Worm (Caenorhabditis elegans) whole organism, L1 larva: ENCODE results near the gene F25B5.5.

Experiments used
- aly-2 ChIP-seq: fragments of 150-350 bp; optimal IDR thresholded peaks from 2 replicates; lab custom pipeline; 2014; ENCODE audit warnings: missing biosample characterization, missing genetic modification characterization
- ama-1 ChIP-seq: fragments of 150-350 bp; optimal IDR thresholded peaks from 2 replicates; lab custom pipeline; 2014
- ceh-82 ChIP-seq, 3 experiments: fragments of 150-350 bp in 1 of 3; sonication (generic microtip) in 2 of 3; optimal IDR thresholded peaks; 2 replicates each; lab custom pipeline; 2014 to 2017; ENCODE audit warnings: missing biosample characterization in 3 of 3, missing genetic modification characterization in 3 of 3
- ces-1 ChIP-seq: fragments of 150-350 bp; optimal IDR thresholded peaks from 2 replicates; lab custom pipeline; 2014; ENCODE audit warnings: missing biosample characterization, missing genetic modification reagents, missing genetic modification characterization
- dsc-1 ChIP-seq: sonication (generic microtip); optimal IDR thresholded peaks from 2 replicates; lab custom pipeline; 2016; ENCODE audit warnings: mild to moderate bottlenecking, missing genetic modification characterization, missing compliant biosample characterization
- efl-1 ChIP-seq, 4 experiments: fragments of 150-350 bp; optimal IDR thresholded peaks in 3 of 4; peaks in 1 of 4; 1 replicate in 1 of 4; 2 replicates in 3 of 4; lab custom pipeline; 2014; ENCODE audit warnings: missing biosample characterization in 2 of 4, missing genetic modification characterization in 2 of 4, missing genetic modification reagents in 2 of 4
- egl-27 ChIP-seq, 2 experiments: fragments of 150-350 bp in 1 of 2; sonication (generic microtip); optimal IDR thresholded peaks; 3 replicates each; lab custom pipeline; 2017 to 2018; ENCODE audit warnings: missing biosample characterization in 2 of 2, missing genetic modification characterization in 2 of 2, missing genetic modification reagents in 2 of 2
- elt-2 ChIP-seq: sonication (generic microtip); optimal IDR thresholded peaks from 2 replicates; lab custom pipeline; 2016; ENCODE audit warnings: missing genetic modification characterization, mild to moderate bottlenecking, inconsistent platforms, missing compliant biosample characterization, missing genetic modification reagents
- elt-3 ChIP-seq, 6 experiments: fragments of 150-350 bp in 1 of 6; sonication (generic microtip); optimal IDR thresholded peaks; 2 replicates each; lab custom pipeline; 2017 to 2018; ENCODE audit warnings: missing biosample characterization in 6 of 6, missing genetic modification characterization in 6 of 6, inconsistent platforms in 1 of 6
- grh-1 ChIP-seq: fragments of 200-800 bp; sonication (Bioruptor generic); IDR thresholded peaks from 2 replicates; pipeline ENCODE4 v1.3.6; 2022; ENCODE audit warnings: missing genetic modification reagents, missing genetic modification characterization, missing compliant biosample characterization
- hpl-2 ChIP-seq: fragments of 150-350 bp; optimal IDR thresholded peaks from 2 replicates; lab custom pipeline; 2014; ENCODE audit warnings: missing biosample characterization, missing genetic modification reagents, missing genetic modification characterization
- lin-14 ChIP-seq: fragments of 200-800 bp; sonication (Bioruptor generic); optimal IDR thresholded peaks from 2 replicates; lab custom pipeline; 2018; ENCODE audit warnings: mild to moderate bottlenecking, missing genetic modification characterization, moderate library complexity, missing compliant biosample characterization
- lin-15B ChIP-seq: fragments of 150-350 bp; sonication (generic microtip); optimal IDR thresholded peaks from 3 replicates; lab custom pipeline; 2014; ENCODE audit warnings: missing biosample characterization, missing genetic modification characterization
- lin-35 ChIP-seq, 2 experiments: fragments of 150-350 bp; optimal IDR thresholded peaks; 2 replicates each; lab custom pipeline; 2014; ENCODE audit warnings: missing biosample characterization in 2 of 2, missing genetic modification characterization in 2 of 2, missing genetic modification reagents in 2 of 2
- lir-3 ChIP-seq: sonication (generic microtip); optimal IDR thresholded peaks from 2 replicates; lab custom pipeline; 2016; ENCODE audit warnings: mild to moderate bottlenecking, missing genetic modification characterization, moderate library complexity, missing compliant biosample characterization; ENCODE audit not compliant: poor library complexity
- lsy-2 ChIP-seq, 2 experiments: fragments of 150-350 bp; optimal IDR thresholded peaks; 2 replicates each; lab custom pipeline; 2014; ENCODE audit warnings: missing biosample characterization in 2 of 2, missing genetic modification characterization in 2 of 2
- mab-9 ChIP-seq: fragments of 200-800 bp; sonication (Bioruptor generic); IDR thresholded peaks from 2 replicates; pipeline ENCODE4 v1.3.6; 2022; ENCODE audit warnings: missing genetic modification reagents, missing genetic modification characterization, missing compliant biosample characterization
- mep-1 ChIP-seq: fragments of 150-350 bp; optimal IDR thresholded peaks from 2 replicates; lab custom pipeline; 2014; ENCODE audit warnings: missing biosample characterization, missing genetic modification characterization
- nhr-19 ChIP-seq: fragments of 200-800 bp; sonication (Bioruptor generic); conservative IDR thresholded peaks from 2 replicates; pipeline ENCODE4 v1.3.6; 2022; ENCODE audit warnings: missing genetic modification characterization, missing compliant biosample characterization
- nhr-20 ChIP-seq: sonication (generic microtip); optimal IDR thresholded peaks from 2 replicates; lab custom pipeline; 2016; ENCODE audit warnings: mild to moderate bottlenecking, missing genetic modification characterization, missing compliant biosample characterization
- nhr-28 ChIP-seq: fragments of 150-350 bp; optimal IDR thresholded peaks from 2 replicates; lab custom pipeline; 2014; ENCODE audit warnings: missing biosample characterization, missing genetic modification characterization
- nhr-47 ChIP-seq: sonication (generic microtip); optimal IDR thresholded peaks from 2 replicates; lab custom pipeline; 2016; ENCODE audit warnings: mild to moderate bottlenecking, missing genetic modification characterization, moderate library complexity, missing compliant biosample characterization
- nhr-71 ChIP-seq: sonication (generic microtip); optimal IDR thresholded peaks from 2 replicates; lab custom pipeline; 2016; ENCODE audit warnings: mild to moderate bottlenecking, missing genetic modification characterization, moderate library complexity, missing compliant biosample characterization
- nhr-85 ChIP-seq: sonication (generic microtip); peaks from one replicate; lab custom pipeline; 2016; ENCODE audit warnings: missing genetic modification characterization, inconsistent platforms, missing compliant biosample characterization
- nhr-90 ChIP-seq: sonication (generic microtip); optimal IDR thresholded peaks from 2 replicates; lab custom pipeline; 2016; ENCODE audit warnings: mild to moderate bottlenecking, missing genetic modification characterization, missing compliant biosample characterization; ENCODE audit not compliant: poor library complexity
- pqm-1 ChIP-seq: sonication (generic microtip); optimal IDR thresholded peaks from 3 replicates; lab custom pipeline; 2017; ENCODE audit warnings: missing biosample characterization, missing genetic modification characterization
- rnt-1 ChIP-seq: sonication (generic microtip); optimal IDR thresholded peaks from 2 replicates; lab custom pipeline; 2016; ENCODE audit warnings: mild to moderate bottlenecking, missing genetic modification characterization, moderate library complexity, missing compliant biosample characterization
- snu-23 ChIP-seq: sonication (generic microtip); optimal IDR thresholded peaks from 2 replicates; lab custom pipeline; 2016; ENCODE audit warnings: missing genetic modification characterization, missing compliant biosample characterization
- sptf-1 ChIP-seq: fragments of 150-350 bp; optimal IDR thresholded peaks from 2 replicates; lab custom pipeline; 2014; ENCODE audit warnings: missing biosample characterization, missing genetic modification characterization
- unc-130 ChIP-seq: fragments of 150-350 bp; optimal IDR thresholded peaks from 2 replicates; lab custom pipeline; 2017; ENCODE audit warnings: missing biosample characterization, missing genetic modification characterization, inconsistent platforms
- unc-30 ChIP-seq: sonication (generic microtip); optimal IDR thresholded peaks from 2 replicates; lab custom pipeline; 2017; ENCODE audit warnings: missing biosample characterization, missing genetic modification characterization
- xbp-1 ChIP-seq: sonication (generic microtip); optimal IDR thresholded peaks from 2 replicates; lab custom pipeline; 2016; ENCODE audit warnings: missing genetic modification characterization, missing compliant biosample characterization
- ztf-11 ChIP-seq, 2 experiments: sonication (generic microtip); optimal IDR thresholded peaks; 2 replicates each; lab custom pipeline; 2016 to 2017; ENCODE audit warnings: missing genetic modification characterization in 2 of 2, missing biosample characterization in 1 of 2, missing compliant biosample characterization in 1 of 2
- ztf-4 ChIP-seq: fragments of 150-350 bp; optimal IDR thresholded peaks from 2 replicates; lab custom pipeline; 2014; ENCODE audit warnings: missing biosample characterization, missing genetic modification characterization

The F25B5.5 gene

ce11 chrIII:5948162-5948933 lies 2.4 kb upstream of the F25B5.5 start, which contains the start of the genes F25B5.6 and F25B5.3 (continued):
- TF ChIP-seq nhr-71 (tag; lab: Kevin White, UChicago) (peak; percentile 57), pqm-1 (tag; lab: Kevin White, UChicago) (no peak), unc-130 (peak; percentile 2), mep-1 (peak; percentile 61), nhr-28 (no peak), elt-3 (tag; optimal IDR thresholded peaks at IDR 0.05; lab: Kevin White, UChicago) (peak in 2 of 6 experiments; percentile 28 to 89), efl-1 (optimal IDR thresholded peaks at IDR 0.05; lab: Kevin White, UChicago) (peak in 1 of 2 experiments; percentile 31), efl-1 (GFP tag; optimal IDR thresholded peaks at IDR 0.05 in 1 of 2; lab: Kevin White, UChicago) (peak; percentile 43 to 92), ama-1 (no peak), rnt-1 (peak; percentile 9), lin-35 (GFP tag; optimal IDR thresholded peaks at IDR 0.05; lab: Kevin White, UChicago) (peak; percentile 8 to 53), xbp-1 (tag; lab: Kevin White, UChicago) (peak; percentile 3), ceh-82 (tag; optimal IDR thresholded peaks at IDR 0.05; lab: Kevin White, UChicago) (peak in 1 of 3 experiments; percentile 8), mab-9 (no peak), nhr-19 (GFP tag; lab: Robert Waterston, UW) (peak; percentile 98)

ce11 chrIII:5943368-5944180 lies 2.4 kb downstream of the F25B5.5 start:
- TF ChIP-seq lin-35 (GFP tag; optimal IDR thresholded peaks at IDR 0.05; lab: Kevin White, UChicago), result peak in 1 of 2 experiments; percentile 45
- TF ChIP-seq aly-2 (tag; lab: Kevin White, UChicago), result peak; percentile 98
- TF ChIP-seq sptf-1, result no peak
- peak; percentile 27 for TF ChIP-seq snu-23 (GFP tag; lab: Kevin White, UChicago)
- TF ChIP-seq ces-1 (GFP tag; lab: Kevin White, UChicago), result no peak
- peak; percentile 39 for TF ChIP-seq elt-2
- no peak for TF ChIP-seq egl-27 (tag; optimal IDR thresholded peaks at IDR 0.05; lab: Kevin White, UChicago)
- TF ChIP-seq ztf-11 (tag; optimal IDR thresholded peaks at IDR 0.05; lab: Kevin White, UChicago), result peak in 1 of 2 experiments; percentile 19
- TF ChIP-seq nhr-90 (tag; lab: Kevin White, UChicago), result peak; percentile 68
- TF ChIP-seq nhr-71 (tag; lab: Kevin White, UChicago), result peak; percentile 54
- TF ChIP-seq nhr-47 (tag; lab: Kevin White, UChicago), result peak; percentile 58
- TF ChIP-seq xbp-1 (tag; lab: Kevin White, UChicago), result peak; percentile 18
- TF ChIP-seq ama-1, result peak; percentile 93
- peak; percentile 25 for TF ChIP-seq lin-14 (GFP tag; lab: Kevin White, UChicago)
- TF ChIP-seq nhr-85, result peak; percentile 48
- peak; percentile 67 for TF ChIP-seq hpl-2 (GFP tag; lab: Kevin White, UChicago)
- TF ChIP-seq unc-30 (tag; lab: Kevin White, UChicago), result no peak
- peak; percentile 22 for TF ChIP-seq ztf-4 (tag; lab: Kevin White, UChicago)
- peak; percentile 40 for TF ChIP-seq nhr-20
- TF ChIP-seq lir-3 (tag; lab: Kevin White, UChicago), result peak; percentile 57
- TF ChIP-seq lin-15B (tag; lab: Kevin White, UChicago), result no peak
- TF ChIP-seq grh-1 (GFP tag; lab: Robert Waterston, UW), result peak; percentile 35; the same call in 1 of the 2 replicates
- TF ChIP-seq elt-3 (tag; optimal IDR thresholded peaks at IDR 0.05; lab: Kevin White, UChicago), result no peak
- peak; percentile 3 for TF ChIP-seq dsc-1 (tag; lab: Kevin White, UChicago)
- peak in 1 of 2 experiments; percentile 18 for TF ChIP-seq lsy-2 (tag; optimal IDR thresholded peaks at IDR 0.05; lab: Kevin White, UChicago)
- TF ChIP-seq efl-1 (optimal IDR thresholded peaks at IDR 0.05; lab: Kevin White, UChicago), result peak in 1 of 2 experiments; percentile 24
- peak in 1 of 2 experiments; percentile 92 for TF ChIP-seq efl-1 (GFP tag; optimal IDR thresholded peaks at IDR 0.05 in 1 of 2; lab: Kevin White, UChicago)
- TF ChIP-seq, all 84 proteins: peak for 20
